Worm (Caenorhabditis elegans) whole organism, L1 larva: ENCODE results near the gene nac-1.

Experiments
- blmp-1 ChIP-seq: fragments of 150-350 bp; optimal IDR thresholded peaks from 2 replicates; lab custom pipeline; 2014; ENCODE audit warnings: missing biosample characterization, missing genetic modification characterization
- ces-1 ChIP-seq: fragments of 150-350 bp; optimal IDR thresholded peaks from 2 replicates; lab custom pipeline; 2014; ENCODE audit warnings: missing biosample characterization, missing genetic modification reagents, missing genetic modification characterization
- fos-1 ChIP-seq: fragments of 150-350 bp; optimal IDR thresholded peaks from 2 replicates; lab custom pipeline; 2014; ENCODE audit warnings: missing biosample characterization, missing genetic modification characterization
- nhr-237 ChIP-seq: fragments of 150-350 bp; optimal IDR thresholded peaks from 2 replicates; lab custom pipeline; 2014; ENCODE audit warnings: missing biosample characterization, missing genetic modification characterization
- nhr-76 ChIP-seq: sonication (generic microtip); optimal IDR thresholded peaks from 2 replicates; lab custom pipeline; 2017; ENCODE audit warnings: missing biosample characterization, missing genetic modification characterization
- zag-1 ChIP-seq: fragments of 150-350 bp; optimal IDR thresholded peaks from 2 replicates; lab custom pipeline; 2014; ENCODE audit warnings: missing biosample characterization, missing genetic modification characterization
- ztf-11 ChIP-seq, 2 experiments: sonication (generic microtip); optimal IDR thresholded peaks; 2 replicates each; lab custom pipeline; 2016 to 2017; ENCODE audit warnings: missing genetic modification characterization in 2 of 2, missing biosample characterization in 1 of 2, missing compliant biosample characterization in 1 of 2

DNA sequence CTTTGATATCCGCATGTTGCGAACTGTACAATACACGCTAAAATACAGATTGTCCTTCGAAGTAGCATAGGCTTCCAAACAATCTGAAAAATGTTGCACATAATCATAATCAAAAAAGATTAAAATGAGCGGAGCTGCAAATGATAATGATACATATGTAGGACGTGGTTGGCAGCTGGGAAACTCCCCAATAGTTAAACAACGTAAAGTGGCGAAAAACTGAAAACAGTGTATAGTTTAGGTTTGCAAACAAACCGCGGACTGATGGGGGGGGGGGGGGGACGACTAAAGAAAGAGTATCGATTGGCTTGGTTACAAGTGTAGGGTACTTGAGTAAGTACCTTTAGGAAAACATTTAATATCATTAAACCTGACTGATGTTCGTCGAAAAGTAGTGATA is 10.2 kb downstream of the nac-1 start, which contains the start of gene hex-5:
- TF ChIP-seq blmp-1 (tag; lab: Kevin White, UChicago): no peak
- TF ChIP-seq nhr-237: no peak
- no peak for TF ChIP-seq ztf-11 (tag; optimal IDR thresholded peaks at IDR 0.05; lab: Kevin White, UChicago)
- TF ChIP-seq fos-1 (tag; lab: Kevin White, UChicago): no peak
- TF ChIP-seq nhr-76 (tag; lab: Kevin White, UChicago): no peak
- TF ChIP-seq ces-1: no peak
- TF ChIP-seq zag-1 (tag; lab: Kevin White, UChicago): no peak
